Worm (Caenorhabditis elegans) whole organism, early embryonic: ENCODE measurements around the gene T04B8.1.

ENCODE experiments used
- B0310.2 ChIP-seq: sonication (generic microtip); optimal IDR thresholded peaks from 2 replicates; lab custom pipeline; 2016; ENCODE audit warnings: mild to moderate bottlenecking, missing genetic modification characterization, missing compliant biosample characterization
- ama-1 ChIP-seq: fragments of 150-350 bp; optimal IDR thresholded peaks from 2 replicates; lab custom pipeline; 2014
- ets-7 ChIP-seq: sonication (generic microtip); optimal IDR thresholded peaks from 2 replicates; lab custom pipeline; 2016; ENCODE audit warnings: missing genotype, missing genetic modification characterization, missing compliant biosample characterization
- flt-1 ChIP-seq: fragments of 200-800 bp; sonication (Bioruptor generic); IDR thresholded peaks from 2 replicates; pipeline ENCODE4 v1.3.6; 2022; ENCODE audit warnings: missing genetic modification characterization, missing compliant biosample characterization
- pes-1 ChIP-seq: fragments of 200-800 bp; sonication (Bioruptor generic); IDR thresholded peaks from 2 replicates; pipeline ENCODE4 v1.3.6; 2022; ENCODE audit warnings: missing genetic modification reagents, missing genetic modification characterization, missing compliant biosample characterization
- scrt-1 ChIP-seq: fragments of 200-800 bp; sonication (Bioruptor generic); IDR thresholded peaks from 2 replicates; pipeline ENCODE4 v1.3.6; 2022; ENCODE audit warnings: missing genetic modification characterization, missing compliant biosample characterization
- tra-4 ChIP-seq: sonication (generic microtip); optimal IDR thresholded peaks from 2 replicates; lab custom pipeline; 2017; ENCODE audit warnings: missing genetic modification characterization, missing compliant biosample characterization

ce11 chrII:601305-601704 lies 32.8 kb upstream of the T04B8.1 start:
- TF ChIP-seq tra-4 (no peak), ets-7 (tag; lab: Kevin White, UChicago) (no peak), B0310.2 (tag; lab: Kevin White, UChicago) (no peak), flt-1 (GFP tag; lab: Robert Waterston, UW) (no peak), ama-1 (lab: Kevin White, UChicago) (no peak), scrt-1 (GFP tag; lab: Robert Waterston, UW) (no peak), pes-1 (GFP tag; lab: Robert Waterston, UW) (no peak)
